Fruit fly (Drosophila melanogaster) whole organism, embryonic: ENCODE measurements around the gene CG13088.

Experiments
- Aef1 ChIP-seq: fragments of 200-800 bp; sonication (Bioruptor generic); IDR thresholded peaks from 3 replicates; pipeline ENCODE4 v1.3.6; 2022; ENCODE audit warnings: missing biosample characterization, missing genetic modification characterization
- Atf6 ChIP-seq: fragments of 200-800 bp; sonication (Bioruptor generic); IDR thresholded peaks from 2 replicates; pipeline ENCODE4 v1.3.6; 2022; ENCODE audit warnings: missing biosample characterization, missing genetic modification characterization
- Blimp-1 ChIP-seq: fragments of 200-800 bp; sonication (Bioruptor generic); optimal IDR thresholded peaks from 3 replicates; lab custom pipeline; 2018; ENCODE audit warnings: missing biosample characterization, missing genetic modification characterization, mild to moderate bottlenecking, moderate library complexity, missing genetic modification reagents
- CG10654 ChIP-seq: fragments of 200-800 bp; sonication (Bioruptor generic); optimal IDR thresholded peaks from 2 replicates; lab custom pipeline; 2016; ENCODE audit warnings: missing biosample characterization, missing genetic modification characterization
- CG12769 ChIP-seq: fragments of 200-800 bp; sonication (Bioruptor generic); optimal IDR thresholded peaks from 2 replicates; lab custom pipeline; 2019; ENCODE audit warnings: missing biosample characterization, mild to moderate bottlenecking, missing genetic modification characterization, moderate library complexity
- CG13894 ChIP-seq: fragments of 200-800 bp; sonication (Bioruptor generic); optimal IDR thresholded peaks from 3 replicates; lab custom pipeline; 2018; ENCODE audit warnings: missing biosample characterization, mild to moderate bottlenecking, missing genetic modification characterization, moderate library complexity
- CG14860 ChIP-seq: fragments of 200-800 bp; sonication (Bioruptor generic); IDR thresholded peaks from 3 replicates; pipeline ENCODE4 v1.3.6; 2022; ENCODE audit warnings: missing biosample characterization, missing genetic modification characterization; ENCODE audit not compliant: partially characterized antibody
- CG1529 ChIP-seq: fragments of 200-800 bp; sonication (Bioruptor generic); optimal IDR thresholded peaks from 3 replicates; lab custom pipeline; 2018; ENCODE audit warnings: missing biosample characterization, missing genetic modification characterization
- CG15514 ChIP-seq: fragments of 200-800 bp; sonication (Bioruptor generic); optimal IDR thresholded peaks from 3 replicates; lab custom pipeline; 2017; ENCODE audit warnings: missing biosample characterization, missing genetic modification characterization, mild to moderate bottlenecking, moderate library complexity, missing genetic modification reagents
- CG3281 ChIP-seq: fragments of 200-800 bp; sonication (Bioruptor generic); optimal IDR thresholded peaks from 3 replicates; lab custom pipeline; 2017; ENCODE audit warnings: missing biosample characterization, mild to moderate bottlenecking, missing genetic modification characterization
- CG34422 ChIP-seq: fragments of 200-800 bp; sonication (Bioruptor generic); IDR thresholded peaks from 3 replicates; pipeline ENCODE4 v1.3.6; 2022; ENCODE audit warnings: missing biosample characterization, missing genetic modification characterization
- CG3995 ChIP-seq: fragments of 200-800 bp; sonication (Bioruptor generic); optimal IDR thresholded peaks from 3 replicates; lab custom pipeline; 2016; ENCODE audit warnings: missing biosample characterization, missing genetic modification characterization
- CG4617 ChIP-seq: fragments of 200-800 bp; sonication (Bioruptor generic); optimal IDR thresholded peaks from 3 replicates; lab custom pipeline; 2016; ENCODE audit warnings: missing biosample characterization, missing genetic modification characterization, borderline replicate concordance
- CG6175 ChIP-seq: fragments of 200-800 bp; sonication (Bioruptor generic); IDR thresholded peaks from 3 replicates; pipeline ENCODE4 v1.3.6; 2022; ENCODE audit warnings: missing biosample characterization, missing genetic modification characterization
- CG7987 ChIP-seq: fragments of 200-800 bp; sonication (Bioruptor generic); optimal IDR thresholded peaks from 2 replicates; lab custom pipeline; 2018; ENCODE audit warnings: missing biosample characterization, mild to moderate bottlenecking, missing genetic modification characterization, moderate library complexity
- CG8944 ChIP-seq: fragments of 200-800 bp; sonication (Bioruptor generic); optimal IDR thresholded peaks from 3 replicates; lab custom pipeline; 2016; ENCODE audit warnings: missing biosample characterization, missing genetic modification characterization
- CG9932 ChIP-seq: fragments of 200-800 bp; sonication (Bioruptor generic); IDR thresholded peaks from 2 replicates; pipeline ENCODE4 v1.3.6; 2022; ENCODE audit warnings: missing biosample characterization, missing genetic modification characterization
- Deaf1 ChIP-seq: fragments of 200-800 bp; optimal IDR thresholded peaks from 3 replicates; lab custom pipeline; 2019; ENCODE audit warnings: missing biosample characterization, mild to moderate bottlenecking, missing genetic modification characterization, moderate library complexity
- Dll ChIP-seq: fragments of 200-800 bp; sonication (Bioruptor generic); IDR thresholded peaks from 4 replicates; pipeline ENCODE4 v1.3.6; 2022; ENCODE audit warnings: missing biosample characterization, missing genetic modification characterization; ENCODE audit not compliant: partially characterized antibody
- Doc3 ChIP-seq: fragments of 200-800 bp; sonication (Bioruptor generic); IDR thresholded peaks from 3 replicates; pipeline ENCODE4 v1.3.6; 2022; ENCODE audit warnings: missing biosample characterization, missing genetic modification characterization; ENCODE audit not compliant: partially characterized antibody
- Fer3 ChIP-seq: fragments of 200-800 bp; sonication (Bioruptor generic); optimal IDR thresholded peaks from 2 replicates; lab custom pipeline; 2018; ENCODE audit warnings: missing biosample characterization, mild to moderate bottlenecking, missing genetic modification characterization, moderate library complexity
- Hr78 ChIP-seq, 2 experiments: fragments of 200-800 bp in 1 of 2; fragments of >200 bp in 1 of 2; sonication (Bioruptor generic) in 1 of 2; optimal IDR thresholded peaks; 2 replicates each; lab custom pipeline; 2017 to 2019; ENCODE audit warnings: missing biosample characterization in 2 of 2, missing genetic modification characterization in 2 of 2, mild to moderate bottlenecking in 1 of 2, moderate library complexity in 1 of 2
- Lhr ChIP-seq: fragments of 200-800 bp; sonication (Bioruptor generic); optimal IDR thresholded peaks from 3 replicates; lab custom pipeline; 2017; ENCODE audit warnings: mild to moderate bottlenecking, missing biosample characterization, missing genetic modification reagents, missing genetic modification characterization
- Med ChIP-seq: fragments of 200-800 bp; sonication (Bioruptor generic); peaks from one replicate; lab custom pipeline; 2016; ENCODE audit warnings: missing biosample characterization, missing genetic modification characterization, mild to moderate bottlenecking, inconsistent platforms, moderate library complexity
- Mes4 ChIP-seq: fragments of 200-800 bp; sonication (Bioruptor generic); optimal IDR thresholded peaks from 2 replicates; lab custom pipeline; 2016; ENCODE audit warnings: missing biosample characterization, missing genetic modification characterization
- NFAT ChIP-seq: fragments of 200-800 bp; sonication (Bioruptor generic); IDR thresholded peaks from 2 replicates; pipeline ENCODE4 v1.3.6; 2022; ENCODE audit warnings: missing biosample characterization, missing genetic modification characterization
- Oaz ChIP-seq: fragments of 200-800 bp; sonication (Bioruptor generic); IDR thresholded peaks from 2 replicates; pipeline ENCODE4 v1.3.6; 2022; ENCODE audit warnings: missing biosample characterization, missing genetic modification characterization
- Oli ChIP-seq: fragments of 200-800 bp; sonication (Bioruptor generic); optimal IDR thresholded peaks from 2 replicates; lab custom pipeline; 2018; ENCODE audit warnings: missing biosample characterization, mild to moderate bottlenecking, missing genetic modification characterization, moderate library complexity
- al ChIP-seq: fragments of 200-800 bp; sonication (Bioruptor generic); IDR thresholded peaks from 2 replicates; pipeline ENCODE4 v1.3.6; 2022; ENCODE audit warnings: missing biosample characterization, missing genetic modification characterization
- ara ChIP-seq: fragments of 200-800 bp; sonication (Bioruptor generic); IDR thresholded peaks from 2 replicates; pipeline ENCODE4 v1.3.6; 2022; ENCODE audit warnings: missing biosample characterization, missing genetic modification characterization
- bbx ChIP-seq: fragments of 200-800 bp; sonication (Bioruptor generic); IDR thresholded peaks from 2 replicates; pipeline ENCODE4 v1.3.6; 2022; ENCODE audit warnings: missing biosample characterization, missing genetic modification characterization; ENCODE audit not compliant: partially characterized antibody
- bigmax ChIP-seq: fragments of 200-800 bp; sonication (Bioruptor generic); optimal IDR thresholded peaks from 2 replicates; lab custom pipeline; 2018; ENCODE audit warnings: missing biosample characterization, mild to moderate bottlenecking, missing genetic modification characterization
- chinmo ChIP-seq: fragments of 200-800 bp; sonication (Bioruptor generic); IDR thresholded peaks from 4 replicates; pipeline ENCODE4 v1.3.6; 2022; ENCODE audit warnings: missing biosample characterization, missing genetic modification characterization; ENCODE audit not compliant: partially characterized antibody
- dm ChIP-seq: fragments of 200-800 bp; sonication (Bioruptor generic); optimal IDR thresholded peaks from 3 replicates; lab custom pipeline; 2016; ENCODE audit warnings: missing biosample characterization, missing genetic modification characterization
- exex ChIP-seq: fragments of 200-800 bp; sonication (Bioruptor generic); optimal IDR thresholded peaks from 4 replicates; lab custom pipeline; 2018; ENCODE audit warnings: missing biosample characterization, mild to moderate bottlenecking, missing genetic modification characterization, moderate library complexity
- grn ChIP-seq: fragments of 200-800 bp; sonication (Bioruptor generic); optimal IDR thresholded peaks from 3 replicates; lab custom pipeline; 2017; ENCODE audit warnings: missing biosample characterization, missing genetic modification characterization
- gsb ChIP-seq: fragments of 200-800 bp; sonication (Bioruptor generic); IDR thresholded peaks from 2 replicates; pipeline ENCODE4 v1.3.6; 2022; ENCODE audit warnings: missing biosample characterization, missing genetic modification characterization
- klu ChIP-seq: fragments of 200-800 bp; sonication (Bioruptor generic); IDR thresholded peaks from 2 replicates; pipeline ENCODE4 v1.3.6; 2022; ENCODE audit warnings: missing biosample characterization, missing genetic modification characterization
- lab ChIP-seq: fragments of 200-800 bp; sonication (Bioruptor generic); optimal IDR thresholded peaks from 3 replicates; lab custom pipeline; 2017; ENCODE audit warnings: missing biosample characterization, missing genetic modification characterization, mild to moderate bottlenecking, moderate library complexity, missing genetic modification reagents
- mirr ChIP-seq: fragments of 200-800 bp; sonication (Bioruptor generic); optimal IDR thresholded peaks from 3 replicates; lab custom pipeline; 2018; ENCODE audit warnings: missing biosample characterization, mild to moderate bottlenecking, missing genetic modification characterization
- otp ChIP-seq: fragments of 200-800 bp; sonication (Bioruptor generic); IDR thresholded peaks from 3 replicates; pipeline ENCODE4, ENCODE4 v1.3.6; 2022; ENCODE audit warnings: missing biosample characterization, missing genetic modification characterization
- sd ChIP-seq: fragments of 200-800 bp; sonication (Bioruptor generic); optimal IDR thresholded peaks from 3 replicates; lab custom pipeline; 2018; ENCODE audit warnings: missing biosample characterization, mild to moderate bottlenecking, missing genetic modification characterization, moderate library complexity
- sens ChIP-seq: fragments of 200-800 bp; sonication (Bioruptor generic); peaks from one replicate; lab custom pipeline; 2016; ENCODE audit warnings: missing biosample characterization, missing genetic modification characterization
- shn ChIP-seq: fragments of 200-800 bp; sonication (Bioruptor generic); optimal IDR thresholded peaks from 3 replicates; lab custom pipeline; 2016; ENCODE audit warnings: missing biosample characterization, missing genetic modification characterization

Gene CG13088

DNA sequence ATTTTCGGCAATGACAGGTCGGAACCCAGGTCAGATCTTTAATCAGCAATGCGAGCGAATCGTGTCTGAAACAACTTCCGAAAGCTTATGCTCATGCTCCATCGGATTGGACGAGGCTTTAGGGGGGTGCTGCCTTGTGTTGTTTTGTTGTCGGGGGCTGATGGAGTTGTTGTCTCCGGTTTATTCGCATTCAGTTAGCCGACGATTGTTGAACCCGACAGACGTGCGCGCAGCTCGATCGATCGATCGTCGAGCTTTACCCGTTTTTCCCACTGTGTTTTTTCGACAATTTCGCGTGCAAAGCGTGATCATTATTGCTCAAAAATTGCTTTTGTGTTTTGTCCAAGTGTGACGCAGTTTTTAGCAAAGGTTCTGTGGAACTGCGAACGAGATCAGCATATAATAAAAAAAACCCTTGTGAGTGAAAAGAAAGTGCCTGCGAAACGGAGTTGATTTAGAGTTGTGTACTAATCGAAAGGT, 40.2 kb downstream of the CG13088 start, which contains the start of gene CG17834 (continued):
- TF ChIP-seq klu (GFP tag; lab: Robert Waterston, UW) (0 out of 2 replicates have a peak, but pooled peaks have one; percentile 9), CG3995 (GFP tag; lab: Kevin White, UChicago) (peak; percentile 68), Dll (GFP tag; lab: Robert Waterston, UW) (no peak), otp (GFP tag; lab: Robert Waterston, UW) (peak; percentile 70; the same call in 2 of the 3 replicates), CG34422 (GFP tag; lab: Robert Waterston, UW) (peak; percentile 32; the same call in 1 of the 3 replicates), Aef1 (GFP tag; lab: Robert Waterston, UW) (0 out of 3 replicates have a peak, but pooled peaks have one; percentile 16), CG12769 (tag; lab: Kevin White, UChicago) (peak; percentile 59), CG13894 (peak; percentile 59), CG6175 (GFP tag; lab: Robert Waterston, UW) (no peak), CG8944 (GFP tag; lab: Kevin White, UChicago) (no peak), dm (no peak), CG4617 (GFP tag; lab: Kevin White, UChicago) (no peak), NFAT (GFP tag; lab: Robert Waterston, UW) (peak; percentile 43; the same call in 1 of the 2 replicates), Hr78 (GFP tag; optimal IDR thresholded peaks at IDR 0.05; lab: Kevin White, UChicago) (peak in 1 of 2 experiments; percentile 85), chinmo (GFP tag; lab: Robert Waterston, UW) (peak; percentile 77), CG3281 (no peak), Oli (tag; lab: Kevin White, UChicago) (no peak), Atf6 (0 out of 2 replicates have a peak, but pooled peaks have one; percentile 37), Med (GFP tag; lab: Kevin White, UChicago) (peak; percentile 70), Oaz (GFP tag; lab: Robert Waterston, UW) (0 out of 2 replicates have a peak, but pooled peaks have one; percentile 12), grn (peak; percentile 20), mirr (peak; percentile 80), Deaf1 (tag; lab: Kevin White, UChicago) (peak; percentile 87), Lhr (GFP tag; lab: Kevin White, UChicago) (no peak), CG15514 (GFP tag; lab: Kevin White, UChicago) (peak; percentile 7), bigmax (GFP tag; lab: Kevin White, UChicago) (no peak), Fer3 (tag; lab: Kevin White, UChicago) (peak; percentile 11), gsb (GFP tag; lab: Robert Waterston, UW) (no peak), Blimp-1 (GFP tag; lab: Kevin White, UChicago) (no peak), bbx (GFP tag; lab: Robert Waterston, UW) (0 out of 2 replicates have a peak, but pooled peaks have one; percentile 7), ara (GFP tag; lab: Robert Waterston, UW) (peak; percentile 13; the same call in 1 of the 2 replicates), CG10654 (no peak), CG7987 (GFP tag; lab: Kevin White, UChicago) (peak; percentile 29), CG14860 (GFP tag; lab: Robert Waterston, UW) (no peak)
- TF ChIP-seq, all 482 proteins: peak for 57

dm6 chr2L:8530189-8530588, 41.4 kb downstream of the CG13088 start:
- TF ChIP-seq shn (GFP tag; lab: Kevin White, UChicago) (no peak), sd (tag; lab: Kevin White, UChicago) (peak; percentile 67), chinmo (GFP tag; lab: Robert Waterston, UW) (0 out of 4 replicates have a peak, but pooled peaks have one; percentile 25), CG9932 (GFP tag; lab: Robert Waterston, UW) (no peak), Deaf1 (tag; lab: Kevin White, UChicago) (peak; percentile 28), CG1529 (GFP tag; lab: Kevin White, UChicago) (no peak), lab (GFP tag; lab: Kevin White, UChicago) (peak; percentile 34), Doc3 (GFP tag; lab: Robert Waterston, UW) (no peak), grn (peak; percentile 78), exex (tag; lab: Kevin White, UChicago) (peak; percentile 76), al (no peak), sens (GFP tag; lab: Kevin White, UChicago) (peak; percentile 37), Mes4 (GFP tag; lab: Kevin White, UChicago) (no peak)
- TF ChIP-seq, all 482 proteins: peak for 7
